Worm (Caenorhabditis elegans) whole organism, L2 larva: Measurements from ENCODE around the gene ZK662.2.

Source experiments
- F13H6.1 ChIP-seq: sonication (generic microtip); optimal IDR thresholded peaks from 2 replicates; lab custom pipeline; 2016; ENCODE audit warnings: missing genetic modification characterization, missing compliant biosample characterization
- R02D3.7 ChIP-seq: fragments of 150-350 bp; optimal IDR thresholded peaks from 2 replicates; lab custom pipeline; 2014; ENCODE audit warnings: missing biosample characterization, missing genetic modification characterization
- ZK546.5 ChIP-seq: sonication (generic microtip); optimal IDR thresholded peaks from 2 replicates; lab custom pipeline; 2017; ENCODE audit warnings: missing biosample characterization, missing genetic modification characterization
- alr-1 ChIP-seq: fragments of 150-350 bp; optimal IDR thresholded peaks from 2 replicates; lab custom pipeline; 2014; ENCODE audit warnings: missing biosample characterization, missing genetic modification characterization
- aly-2 ChIP-seq: fragments of 150-350 bp; optimal IDR thresholded peaks from 2 replicates; lab custom pipeline; 2014; ENCODE audit warnings: missing biosample characterization, missing genetic modification characterization
- blmp-1 ChIP-seq: sonication (generic microtip); optimal IDR thresholded peaks from 2 replicates; lab custom pipeline; 2017; ENCODE audit warnings: missing genetic modification characterization, mild to moderate bottlenecking, missing compliant biosample characterization, antibody characterized with exemption, moderate library complexity; ENCODE audit not compliant: insufficient read depth
- ceh-16 ChIP-seq: fragments of 150-350 bp; optimal IDR thresholded peaks from 2 replicates; lab custom pipeline; 2014; ENCODE audit warnings: missing biosample characterization, missing genetic modification characterization
- ceh-82 ChIP-seq: fragments of 150-350 bp; optimal IDR thresholded peaks from 2 replicates; lab custom pipeline; 2014; ENCODE audit warnings: missing biosample characterization, missing genetic modification characterization
- crh-2 ChIP-seq: sonication (generic microtip); optimal IDR thresholded peaks from 2 replicates; lab custom pipeline; 2017; ENCODE audit warnings: missing biosample characterization, missing genetic modification characterization
- egl-27 ChIP-seq: sonication (generic microtip); optimal IDR thresholded peaks from 3 replicates; lab custom pipeline; 2017; ENCODE audit warnings: missing biosample characterization, missing genetic modification reagents, missing genetic modification characterization
- elt-1 ChIP-seq: fragments of 150-350 bp; optimal IDR thresholded peaks from 2 replicates; lab custom pipeline; 2014; ENCODE audit warnings: missing biosample characterization, missing genetic modification characterization
- elt-3 ChIP-seq: sonication (generic microtip); optimal IDR thresholded peaks from 2 replicates; lab custom pipeline; 2017; ENCODE audit warnings: missing biosample characterization, missing genetic modification characterization
- fos-1 ChIP-seq: fragments of 150-350 bp; optimal IDR thresholded peaks from 2 replicates; lab custom pipeline; 2014; ENCODE audit warnings: missing biosample characterization, missing genetic modification characterization
- gmeb-1 ChIP-seq: fragments of 150-350 bp; optimal IDR thresholded peaks from 2 replicates; lab custom pipeline; 2014; ENCODE audit warnings: missing biosample characterization, missing genetic modification characterization
- lin-11 ChIP-seq: fragments of 150-350 bp; sonication (generic microtip); optimal IDR thresholded peaks from 2 replicates; lab custom pipeline; 2014; ENCODE audit warnings: missing biosample characterization, missing genetic modification characterization, inconsistent platforms, mixed read lengths
- lin-39 ChIP-seq: fragments of 150-350 bp; optimal IDR thresholded peaks from 2 replicates; lab custom pipeline; 2014; ENCODE audit warnings: missing biosample characterization, missing genetic modification reagents, missing genetic modification characterization
- mab-5 ChIP-seq: fragments of 150-350 bp; optimal IDR thresholded peaks from 2 replicates; lab custom pipeline; 2014; ENCODE audit warnings: missing biosample characterization, missing genetic modification characterization
- mbf-1 ChIP-seq: sonication (generic microtip); optimal IDR thresholded peaks from 2 replicates; lab custom pipeline; 2017; ENCODE audit warnings: missing biosample characterization, missing genetic modification characterization
- nhr-10 ChIP-seq: sonication (generic microtip); optimal IDR thresholded peaks from 2 replicates; lab custom pipeline; 2017; ENCODE audit warnings: missing biosample characterization, missing genetic modification characterization
- nhr-12 ChIP-seq: fragments of 150-350 bp; optimal IDR thresholded peaks from 2 replicates; lab custom pipeline; 2014; ENCODE audit warnings: missing biosample characterization, missing genetic modification characterization
- nhr-129 ChIP-seq: fragments of 150-350 bp; optimal IDR thresholded peaks from 2 replicates; lab custom pipeline; 2014; ENCODE audit warnings: missing biosample characterization, missing genetic modification characterization
- nhr-21 ChIP-seq: fragments of 150-350 bp; optimal IDR thresholded peaks from 2 replicates; lab custom pipeline; 2014; ENCODE audit warnings: missing biosample characterization, missing genetic modification characterization
- nhr-23 ChIP-seq: fragments of 150-350 bp; optimal IDR thresholded peaks from 2 replicates; lab custom pipeline; 2014; ENCODE audit warnings: missing biosample characterization, missing genetic modification reagents, missing genetic modification characterization
- nhr-237 ChIP-seq: fragments of 150-350 bp; optimal IDR thresholded peaks from 2 replicates; lab custom pipeline; 2014; ENCODE audit warnings: missing biosample characterization, missing genetic modification characterization
- nhr-77 ChIP-seq: fragments of 150-350 bp; optimal IDR thresholded peaks from 2 replicates; lab custom pipeline; 2014; ENCODE audit warnings: missing biosample characterization, missing genetic modification characterization
- sem-4 ChIP-seq: fragments of 150-350 bp; optimal IDR thresholded peaks from 2 replicates; lab custom pipeline; 2014; ENCODE audit warnings: missing biosample characterization, missing genetic modification reagents, missing genetic modification characterization
- skn-1 ChIP-seq: sonication (generic microtip); optimal IDR thresholded peaks from 2 replicates; lab custom pipeline; 2017; ENCODE audit warnings: missing biosample characterization, missing genetic modification characterization
- sma-3 ChIP-seq: sonication (generic microtip); optimal IDR thresholded peaks from 2 replicates; lab custom pipeline; 2016; ENCODE audit warnings: missing genetic modification reagents, missing genetic modification characterization, missing compliant biosample characterization
- sma-9 ChIP-seq, 2 experiments: fragments of 150-350 bp in 1 of 2; sonication (generic microtip) in 1 of 2; optimal IDR thresholded peaks; 2 replicates each; lab custom pipeline; 2014 to 2016; ENCODE audit warnings: missing genetic modification characterization in 2 of 2, mild to moderate bottlenecking in 1 of 2, missing biosample characterization in 1 of 2, missing compliant biosample characterization in 1 of 2, missing genetic modification reagents in 1 of 2, moderate library complexity in 1 of 2
- snpc-4 ChIP-seq: fragments of 150-350 bp; optimal IDR thresholded peaks from 2 replicates; lab custom pipeline; 2014; ENCODE audit warnings: missing biosample characterization, missing genetic modification characterization
- unc-39 ChIP-seq: fragments of 150-350 bp; optimal IDR thresholded peaks from 2 replicates; lab custom pipeline; 2014; ENCODE audit warnings: missing biosample characterization, missing genetic modification characterization
- unc-55 ChIP-seq: fragments of 150-350 bp; sonication (generic microtip); optimal IDR thresholded peaks from 3 replicates; lab custom pipeline; 2014; ENCODE audit warnings: missing biosample characterization, missing genetic modification reagents, missing genetic modification characterization
- unc-62 ChIP-seq: fragments of 150-350 bp; optimal IDR thresholded peaks from 2 replicates; lab custom pipeline; 2014; ENCODE audit warnings: missing biosample characterization, missing genetic modification reagents, missing genetic modification characterization
- ztf-11 ChIP-seq: sonication (generic microtip); optimal IDR thresholded peaks from 2 replicates; lab custom pipeline; 2017; ENCODE audit warnings: missing biosample characterization, missing genetic modification characterization
- ztf-4 ChIP-seq: fragments of 150-350 bp; optimal IDR thresholded peaks from 2 replicates; lab custom pipeline; 2014; ENCODE audit warnings: missing biosample characterization, missing genetic modification characterization

Gene ZK662.2

ce11 chrX:15668695-15669094 is 27.8 kb upstream of the ZK662.2 start:
- TF ChIP-seq unc-62 (GFP tag; lab: Kevin White, UChicago), result no peak
- TF ChIP-seq lin-39 (tag; lab: Kevin White, UChicago), result no peak
- TF ChIP-seq sma-9 (GFP tag; optimal IDR thresholded peaks at IDR 0.05; lab: Kevin White, UChicago), result peak; percentile 38
- TF ChIP-seq sma-9 (tag; optimal IDR thresholded peaks at IDR 0.05; lab: Kevin White, UChicago), result no peak
- no peak for TF ChIP-seq mbf-1 (tag; lab: Kevin White, UChicago)

DNA sequence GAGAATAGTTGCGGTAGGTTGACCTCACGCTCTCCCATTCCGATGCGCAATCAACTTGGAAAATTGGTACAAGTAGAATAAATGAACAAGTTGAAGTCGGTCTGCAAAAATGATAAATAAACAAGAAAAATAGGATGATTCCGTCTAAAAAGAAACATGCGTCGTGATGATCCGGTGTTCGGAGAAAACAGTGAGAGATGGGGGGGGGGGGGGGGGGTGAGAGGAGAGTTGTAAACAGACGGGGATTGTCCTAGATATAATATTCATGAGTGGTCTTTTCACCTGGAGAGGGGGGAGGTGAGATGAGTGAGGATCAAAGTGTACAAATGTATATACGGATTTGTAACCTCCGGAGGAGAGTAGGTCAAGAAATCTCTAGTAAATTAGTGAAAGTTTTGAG is 20.9 kb upstream of the ZK662.2 start, which contains the start of gene F59D12.2:
TSS of gene F59D12.2 (minus strand) at position 101 of the 400 bp plus-strand sequence.
- TF ChIP-seq ceh-82 (tag; lab: Kevin White, UChicago) (no peak), nhr-77 (tag; lab: Kevin White, UChicago) (no peak), nhr-10 (no peak), crh-2 (no peak), ztf-11 (no peak), ZK546.5 (tag; lab: Kevin White, UChicago) (no peak), sem-4 (tag; lab: Kevin White, UChicago) (no peak)

- TF ChIP-seq mab-5 (no peak), nhr-12 (tag; lab: Kevin White, UChicago) (no peak), ceh-16 (tag; lab: Kevin White, UChicago) (no peak), gmeb-1 (tag; lab: Kevin White, UChicago) (no peak), elt-1 (no peak), nhr-23 (tag; lab: Kevin White, UChicago) (no peak), nhr-10 (no peak), alr-1 (no peak), skn-1 (tag; lab: Kevin White, UChicago) (no peak), elt-3 (tag; lab: Kevin White, UChicago) (no peak), unc-55 (GFP tag; lab: Kevin White, UChicago) (no peak), F13H6.1 (tag; lab: Kevin White, UChicago) (no peak), unc-62 (GFP tag; lab: Kevin White, UChicago) (no peak), ztf-11 (no peak), aly-2 (tag; lab: Kevin White, UChicago) (no peak), sma-3 (GFP tag; lab: Kevin White, UChicago) (no peak), blmp-1 (no peak), nhr-77 (tag; lab: Kevin White, UChicago) (no peak), sma-9 (GFP tag; optimal IDR thresholded peaks at IDR 0.05; lab: Kevin White, UChicago) (no peak), sma-9 (tag; optimal IDR thresholded peaks at IDR 0.05; lab: Kevin White, UChicago) (no peak)
Measured at ce11 chrX:15681393-15681792, 15.1 kb upstream of the ZK662.2 start, which contains the start of gene gpn-1. TSS of gene gpn-1 (plus strand) at chrX:15681693.

ce11 chrX:15689244-15689643 is 7.3 kb upstream of the ZK662.2 start, which contains the start of gene C03H12.1:
TSS of gene C03H12.1 (plus strand) at chrX:15689449.
- TF ChIP-seq elt-1, result no peak
- peak; percentile 39 for TF ChIP-seq fos-1 (tag; lab: Kevin White, UChicago)
- TF ChIP-seq egl-27, result no peak
- no peak for TF ChIP-seq nhr-21
- TF ChIP-seq crh-2, result peak; percentile 32
- peak; percentile 18 for TF ChIP-seq nhr-129
- no peak for TF ChIP-seq ztf-4 (tag; lab: Kevin White, UChicago)
- TF ChIP-seq gmeb-1 (tag; lab: Kevin White, UChicago), result peak; percentile 24
- TF ChIP-seq sma-9 (GFP tag; optimal IDR thresholded peaks at IDR 0.05; lab: Kevin White, UChicago), result no peak
- TF ChIP-seq sma-9 (tag; optimal IDR thresholded peaks at IDR 0.05; lab: Kevin White, UChicago), result no peak
- TF ChIP-seq, all 48 proteins: peak for 4

DNA sequence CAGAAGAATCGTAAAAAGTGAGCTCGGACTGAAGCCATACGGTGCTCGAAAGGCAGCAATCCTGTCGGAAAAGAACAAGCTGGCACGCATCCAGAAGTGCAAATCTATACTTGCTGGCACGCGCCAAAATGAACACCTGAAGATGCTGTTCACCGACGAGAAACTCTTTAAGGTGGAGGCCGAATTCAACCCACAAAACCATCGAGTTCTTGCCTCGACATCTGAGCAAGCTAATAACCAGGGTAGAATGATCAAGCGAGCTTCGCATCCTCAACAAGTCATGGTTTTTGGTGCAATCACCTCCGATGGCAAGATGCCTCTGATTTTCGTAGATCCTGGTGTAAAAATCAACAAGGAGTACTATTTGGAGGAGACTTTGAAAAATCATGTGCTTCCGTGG is 3.0 kb upstream of the ZK662.2 start:
- TF ChIP-seq gmeb-1 (tag; lab: Kevin White, UChicago), result no peak
- TF ChIP-seq lin-39 (tag; lab: Kevin White, UChicago), result no peak
- no peak for TF ChIP-seq nhr-10
- no peak for TF ChIP-seq unc-39 (tag; lab: Kevin White, UChicago)
- TF ChIP-seq F13H6.1 (tag; lab: Kevin White, UChicago), result no peak
- TF ChIP-seq alr-1, result no peak
- no peak for TF ChIP-seq ceh-16 (tag; lab: Kevin White, UChicago)
- TF ChIP-seq lin-11 (tag; lab: Kevin White, UChicago), result no peak
- TF ChIP-seq snpc-4, result no peak
- no peak for TF ChIP-seq nhr-129
- TF ChIP-seq nhr-237 (tag; lab: Kevin White, UChicago), result no peak
- no peak for TF ChIP-seq R02D3.7 (tag; lab: Kevin White, UChicago)
- TF ChIP-seq sma-3 (GFP tag; lab: Kevin White, UChicago), result no peak
- no peak for TF ChIP-seq unc-55 (GFP tag; lab: Kevin White, UChicago)
- no peak for TF ChIP-seq mab-5
